Worm (Caenorhabditis elegans) whole organism, L3 larva: Measurements from ENCODE around the gene mam-1.

Experiments used
- R02D3.7 ChIP-seq: fragments of 150-350 bp; optimal IDR thresholded peaks from 2 replicates; lab custom pipeline; 2014; ENCODE audit warnings: missing biosample characterization, missing genetic modification characterization
- ZK546.5 ChIP-seq: sonication (generic microtip); optimal IDR thresholded peaks from 2 replicates; lab custom pipeline; 2017; ENCODE audit warnings: missing biosample characterization, missing genetic modification characterization
- aly-2 ChIP-seq: fragments of 150-350 bp; optimal IDR thresholded peaks from 2 replicates; lab custom pipeline; 2014; ENCODE audit warnings: missing biosample characterization, missing genetic modification characterization
- ama-1 ChIP-seq: fragments of 150-350 bp; optimal IDR thresholded peaks from 2 replicates; lab custom pipeline; 2018
- ceh-16 ChIP-seq: sonication (generic microtip); optimal IDR thresholded peaks from 2 replicates; lab custom pipeline; 2017; ENCODE audit warnings: missing biosample characterization, missing genetic modification characterization
- ceh-28 ChIP-seq: fragments of 150-350 bp; optimal IDR thresholded peaks from 2 replicates; lab custom pipeline; 2014; ENCODE audit warnings: missing biosample characterization, missing genetic modification reagents, missing genetic modification characterization
- ceh-82 ChIP-seq: fragments of 150-350 bp; optimal IDR thresholded peaks from 2 replicates; lab custom pipeline; 2014; ENCODE audit warnings: missing biosample characterization, missing genetic modification characterization
- ceh-9 ChIP-seq: sonication (generic microtip); optimal IDR thresholded peaks from 2 replicates; lab custom pipeline; 2018; ENCODE audit warnings: missing biosample characterization, missing genetic modification characterization
- daf-12 ChIP-seq: fragments of 150-350 bp; optimal IDR thresholded peaks from 2 replicates; lab custom pipeline; 2014; ENCODE audit warnings: missing biosample characterization, missing genetic modification reagents, missing genetic modification characterization
- egl-27 ChIP-seq: sonication (generic microtip); optimal IDR thresholded peaks from 4 replicates; lab custom pipeline; 2017; ENCODE audit warnings: missing biosample characterization, missing genetic modification reagents, missing genetic modification characterization
- egl-5 ChIP-seq: fragments of 150-350 bp; optimal IDR thresholded peaks from 2 replicates; lab custom pipeline; 2017; ENCODE audit warnings: missing biosample characterization, missing genetic modification reagents, missing genetic modification characterization, inconsistent platforms
- elt-1 ChIP-seq: fragments of 150-350 bp; optimal IDR thresholded peaks from 2 replicates; lab custom pipeline; 2014; ENCODE audit warnings: missing biosample characterization, missing genetic modification characterization
- elt-2 ChIP-seq: sonication (generic microtip); optimal IDR thresholded peaks from 2 replicates; lab custom pipeline; 2016; ENCODE audit warnings: missing genetic modification reagents, mild to moderate bottlenecking, missing genetic modification characterization, missing compliant biosample characterization
- elt-3 ChIP-seq, 3 experiments: fragments of 150-350 bp in 1 of 3; sonication (generic microtip) in 2 of 3; optimal IDR thresholded peaks; 2 replicates in 2 of 3; 4 replicates in 1 of 3; lab custom pipeline; 2014 to 2017; ENCODE audit warnings: missing biosample characterization in 3 of 3, missing genetic modification characterization in 3 of 3
- eor-1 ChIP-seq, 2 experiments: fragments of 150-350 bp; optimal IDR thresholded peaks; 2 replicates each; lab custom pipeline; 2014 to 2018; ENCODE audit warnings: missing biosample characterization in 2 of 2, missing genetic modification characterization in 2 of 2
- fkh-10 ChIP-seq: sonication (generic microtip); optimal IDR thresholded peaks from 2 replicates; lab custom pipeline; 2017; ENCODE audit warnings: missing biosample characterization, missing genetic modification reagents, missing genetic modification characterization
- fkh-2 ChIP-seq: fragments of 150-350 bp; optimal IDR thresholded peaks from 2 replicates; lab custom pipeline; 2014; ENCODE audit warnings: missing biosample characterization, missing genetic modification reagents, missing genetic modification characterization
- fos-1 ChIP-seq: fragments of 150-350 bp; optimal IDR thresholded peaks from 2 replicates; lab custom pipeline; 2014; ENCODE audit warnings: missing biosample characterization, missing genetic modification characterization
- hmg-11 ChIP-seq: sonication (generic microtip); optimal IDR thresholded peaks from 2 replicates; lab custom pipeline; 2016; ENCODE audit warnings: missing genetic modification characterization, missing compliant biosample characterization
- jun-1 ChIP-seq: fragments of 150-350 bp; optimal IDR thresholded peaks from 2 replicates; lab custom pipeline; 2014; ENCODE audit warnings: missing biosample characterization, missing genetic modification reagents, missing genetic modification characterization
- lin-15B ChIP-seq: fragments of 150-350 bp; optimal IDR thresholded peaks from 2 replicates; lab custom pipeline; 2014; ENCODE audit warnings: missing biosample characterization, missing genetic modification characterization
- lin-39 ChIP-seq: fragments of 150-350 bp; optimal IDR thresholded peaks from 2 replicates; lab custom pipeline; 2018; ENCODE audit warnings: missing biosample characterization, missing genetic modification reagents, missing genetic modification characterization
- lsy-12 ChIP-seq: sonication (generic microtip); optimal IDR thresholded peaks from 2 replicates; lab custom pipeline; 2016; ENCODE audit warnings: mild to moderate bottlenecking, missing genetic modification characterization, missing compliant biosample characterization
- mdl-1 ChIP-seq: fragments of 150-350 bp; optimal IDR thresholded peaks from 2 replicates; lab custom pipeline; 2014; ENCODE audit warnings: missing biosample characterization, missing genetic modification characterization
- mml-1 ChIP-seq: fragments of 150-350 bp; sonication (generic microtip); optimal IDR thresholded peaks from 3 replicates; lab custom pipeline; 2014; ENCODE audit warnings: missing biosample characterization, missing genetic modification characterization
- nfya-1 ChIP-seq: sonication (generic microtip); optimal IDR thresholded peaks from 2 replicates; lab custom pipeline; 2017; ENCODE audit warnings: missing genetic modification characterization, mild to moderate bottlenecking, missing compliant biosample characterization, antibody characterized with exemption, moderate library complexity; ENCODE audit not compliant: insufficient read depth
- nhr-11 ChIP-seq: fragments of 150-350 bp; optimal IDR thresholded peaks from 2 replicates; lab custom pipeline; 2014; ENCODE audit warnings: missing biosample characterization, missing genetic modification characterization
- nhr-12 ChIP-seq: fragments of 150-350 bp; optimal IDR thresholded peaks from 2 replicates; lab custom pipeline; 2014; ENCODE audit warnings: missing biosample characterization, missing genetic modification characterization
- nhr-23 ChIP-seq: fragments of 150-350 bp; optimal IDR thresholded peaks from 2 replicates; lab custom pipeline; 2014; ENCODE audit warnings: missing biosample characterization, missing genetic modification reagents, missing genetic modification characterization
- nhr-237 ChIP-seq: fragments of 150-350 bp; optimal IDR thresholded peaks from 2 replicates; lab custom pipeline; 2014; ENCODE audit warnings: missing biosample characterization, missing genetic modification characterization
- nhr-25 ChIP-seq: sonication (generic microtip); optimal IDR thresholded peaks from 2 replicates; lab custom pipeline; 2017; ENCODE audit warnings: missing biosample characterization, missing genetic modification characterization
- nhr-28 ChIP-seq: fragments of 150-350 bp; optimal IDR thresholded peaks from 2 replicates; lab custom pipeline; 2014; ENCODE audit warnings: missing biosample characterization, missing genetic modification characterization
- nhr-43 ChIP-seq: sonication (generic microtip); optimal IDR thresholded peaks from 2 replicates; lab custom pipeline; 2016; ENCODE audit warnings: mild to moderate bottlenecking, missing genetic modification characterization, missing compliant biosample characterization; ENCODE audit not compliant: poor library complexity, severe bottlenecking
- nhr-67 ChIP-seq: fragments of 150-350 bp; optimal IDR thresholded peaks from 2 replicates; lab custom pipeline; 2014; ENCODE audit warnings: missing biosample characterization, missing genetic modification characterization
- nhr-76 ChIP-seq: fragments of 150-350 bp; sonication (generic microtip); optimal IDR thresholded peaks from 5 replicates; lab custom pipeline; 2014; ENCODE audit warnings: missing biosample characterization, missing genetic modification characterization
- nhr-77 ChIP-seq: fragments of 150-350 bp; optimal IDR thresholded peaks from 2 replicates; lab custom pipeline; 2014; ENCODE audit warnings: missing biosample characterization, missing genetic modification characterization
- pha-4 ChIP-seq: fragments of 150-350 bp; optimal IDR thresholded peaks from 2 replicates; lab custom pipeline; 2014; ENCODE audit warnings: missing biosample characterization, missing genetic modification reagents, missing genetic modification characterization
- pqm-1 ChIP-seq: fragments of 150-350 bp; optimal IDR thresholded peaks from 2 replicates; lab custom pipeline; 2017; ENCODE audit warnings: missing biosample characterization, missing genetic modification characterization, inconsistent platforms
- sea-2 ChIP-seq: fragments of 150-350 bp; sonication (generic microtip); optimal IDR thresholded peaks from 4 replicates; lab custom pipeline; 2014; ENCODE audit warnings: missing biosample characterization, missing genetic modification reagents, missing genetic modification characterization
- skn-1 ChIP-seq: fragments of 150-350 bp; optimal IDR thresholded peaks from 2 replicates; lab custom pipeline; 2014; ENCODE audit warnings: missing biosample characterization, missing genetic modification characterization
- snpc-4 ChIP-seq: fragments of 150-350 bp; optimal IDR thresholded peaks from 2 replicates; lab custom pipeline; 2014; ENCODE audit warnings: missing biosample characterization, missing genetic modification characterization
- tbx-2 ChIP-seq: sonication (generic microtip); optimal IDR thresholded peaks from 2 replicates; lab custom pipeline; 2016; ENCODE audit warnings: mild to moderate bottlenecking, missing genetic modification characterization, missing compliant biosample characterization
- unc-39 ChIP-seq: sonication (generic microtip); optimal IDR thresholded peaks from 4 replicates; lab custom pipeline; 2017; ENCODE audit warnings: missing biosample characterization, missing genetic modification characterization
- unc-62 ChIP-seq: fragments of 150-350 bp; sonication (generic microtip); optimal IDR thresholded peaks from 4 replicates; lab custom pipeline; 2014; ENCODE audit warnings: missing biosample characterization, missing genetic modification reagents, missing genetic modification characterization
- zag-1 ChIP-seq: fragments of 150-350 bp; optimal IDR thresholded peaks from 2 replicates; lab custom pipeline; 2014; ENCODE audit warnings: missing biosample characterization, missing genetic modification characterization
- ztf-11 ChIP-seq: fragments of 150-350 bp; optimal IDR thresholded peaks from 2 replicates; lab custom pipeline; 2014; ENCODE audit warnings: missing biosample characterization, missing genetic modification characterization
- ztf-4 ChIP-seq: fragments of 150-350 bp; optimal IDR thresholded peaks from 2 replicates; lab custom pipeline; 2014; ENCODE audit warnings: missing biosample characterization, missing genetic modification characterization

Gene mam-1

DNA sequence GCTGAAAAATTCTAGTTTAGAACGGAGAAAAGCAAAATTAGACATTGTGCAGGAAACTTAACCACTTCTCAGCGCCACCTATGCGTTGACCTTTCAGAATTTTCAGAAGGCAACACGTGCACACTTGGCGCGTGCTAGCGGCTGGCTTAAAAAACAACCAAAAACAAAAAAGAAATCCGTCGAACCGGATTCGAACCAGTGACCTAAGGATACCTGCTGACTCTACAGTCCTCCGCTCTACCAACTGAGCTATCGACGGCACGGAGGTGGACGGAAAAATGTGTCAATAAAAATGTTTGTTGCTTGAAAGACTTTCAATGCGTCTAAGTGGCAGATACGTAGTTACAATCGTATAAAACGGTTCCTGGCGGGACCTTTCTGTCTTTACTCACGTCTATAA, 23.0 kb downstream of the mam-1 start:
- no peak for TF ChIP-seq nhr-25 (tag; lab: Kevin White, UChicago)
- no peak for TF ChIP-seq elt-1 (tag; lab: Kevin White, UChicago)
- no peak for TF ChIP-seq pha-4
- TF ChIP-seq zag-1 (tag; lab: Kevin White, UChicago) = no peak
- TF ChIP-seq, all 47 proteins: peak for 0

- TF ChIP-seq pqm-1 (tag; lab: Kevin White, UChicago) (no peak), fkh-10 (no peak), nhr-23 (tag; lab: Kevin White, UChicago) (peak; percentile 92), jun-1 (tag; lab: Kevin White, UChicago) (peak; percentile 71), nhr-28 (tag; lab: Kevin White, UChicago) (no peak), fkh-2 (tag; lab: Kevin White, UChicago) (no peak), nhr-11 (tag; lab: Kevin White, UChicago) (no peak), nhr-12 (tag; lab: Kevin White, UChicago) (no peak), ZK546.5 (tag; lab: Kevin White, UChicago) (no peak), nhr-76 (tag; lab: Kevin White, UChicago) (no peak), ztf-11 (tag; lab: Kevin White, UChicago) (no peak), ceh-28 (tag; lab: Kevin White, UChicago) (peak; percentile 10), aly-2 (tag; lab: Kevin White, UChicago) (no peak), egl-5 (tag; lab: Kevin White, UChicago) (no peak), unc-62 (GFP tag; lab: Kevin White, UChicago) (no peak), ceh-9 (tag; lab: Kevin White, UChicago) (no peak), ceh-16 (tag; lab: Kevin White, UChicago) (no peak), mdl-1 (tag; lab: Kevin White, UChicago) (peak; percentile 69), hmg-11 (tag; lab: Kevin White, UChicago) (no peak), nhr-25 (tag; lab: Kevin White, UChicago) (peak; percentile 90), elt-3 (tag; optimal IDR thresholded peaks at IDR 0.05; lab: Kevin White, UChicago) (peak; percentile 48 to 94 (median 70)), nfya-1 (tag; lab: Kevin White, UChicago) (peak; percentile 29), lin-39 (no peak), elt-1 (tag; lab: Kevin White, UChicago) (no peak), snpc-4 (tag; lab: Kevin White, UChicago) (no peak), zag-1 (tag; lab: Kevin White, UChicago) (no peak), sea-2 (GFP tag; lab: Kevin White, UChicago) (no peak), unc-39 (tag; lab: Kevin White, UChicago) (no peak), ztf-4 (tag; lab: Kevin White, UChicago) (peak; percentile 59), elt-2 (tag; lab: Kevin White, UChicago) (no peak), nhr-237 (tag; lab: Kevin White, UChicago) (no peak), pha-4 (no peak), ama-1 (lab: Kevin White, UChicago) (peak; percentile 24), daf-12 (no peak), eor-1 (tag; optimal IDR thresholded peaks at IDR 0.05; lab: Kevin White, UChicago) (no peak), nhr-43 (tag; lab: Kevin White, UChicago) (peak; percentile 91), fos-1 (no peak), lin-15B (tag; lab: Kevin White, UChicago) (no peak), tbx-2 (tag; lab: Kevin White, UChicago) (peak; percentile 45), ceh-82 (tag; lab: Kevin White, UChicago) (no peak), R02D3.7 (tag; lab: Kevin White, UChicago) (no peak), nhr-77 (tag; lab: Kevin White, UChicago) (no peak), egl-27 (no peak), nhr-67 (tag; lab: Kevin White, UChicago) (no peak), mml-1 (tag; lab: Kevin White, UChicago) (no peak), skn-1 (tag; lab: Kevin White, UChicago) (no peak), lsy-12 (tag; lab: Kevin White, UChicago) (peak; percentile 39)
These were observed 23.9 kb downstream of the mam-1 start for ce11 chrX:864293-864731.
